Fruit fly (Drosophila melanogaster) whole organism, embryonic: ENCODE measurements around the gene CG14234.

Experiments
- Asciz ChIP-seq: fragments of 200-800 bp; sonication (Bioruptor generic); optimal IDR thresholded peaks from 2 replicates; lab custom pipeline; 2017; ENCODE audit warnings: missing biosample characterization, mild to moderate bottlenecking, missing genetic modification characterization, missing genetic modification reagents
- B-H2 ChIP-seq: fragments of 200-800 bp; sonication (Bioruptor generic); optimal IDR thresholded peaks from 2 replicates; lab custom pipeline; 2018; ENCODE audit warnings: missing biosample characterization, mild to moderate bottlenecking, missing genetic modification characterization
- Bdp1 ChIP-seq: fragments of 200-800 bp; sonication (Bioruptor generic); optimal IDR thresholded peaks from 3 replicates; lab custom pipeline; 2016; ENCODE audit warnings: missing biosample characterization, missing genetic modification characterization
- CG1024 ChIP-seq: fragments of 200-800 bp; sonication (Bioruptor generic); IDR thresholded peaks from 2 replicates; pipeline ENCODE4 v1.3.6; 2022; ENCODE audit warnings: missing biosample characterization, missing genetic modification characterization
- CG10366 ChIP-seq: fragments of 200-800 bp; sonication (Bioruptor generic); IDR thresholded peaks from 2 replicates; pipeline ENCODE4 v1.3.6; 2022; ENCODE audit warnings: missing biosample characterization, missing genetic modification characterization
- CG10543 ChIP-seq: fragments of 200-800 bp; sonication (Bioruptor generic); optimal IDR thresholded peaks from 3 replicates; lab custom pipeline; 2017; ENCODE audit warnings: missing biosample characterization, mild to moderate bottlenecking, missing genetic modification characterization, moderate library complexity
- CG11456 ChIP-seq: fragments of 200-800 bp; sonication (Bioruptor generic); IDR thresholded peaks from 3 replicates; pipeline ENCODE4 v1.3.6; 2022; ENCODE audit warnings: missing biosample characterization, missing genetic modification characterization
- CG12155 ChIP-seq: fragments of 200-800 bp; sonication (Bioruptor generic); optimal IDR thresholded peaks from 3 replicates; lab custom pipeline; 2016; ENCODE audit warnings: missing biosample characterization, missing genetic modification characterization
- CG12236 ChIP-seq: fragments of 200-800 bp; sonication (Bioruptor generic); optimal IDR thresholded peaks from 2 replicates; lab custom pipeline; 2016; ENCODE audit warnings: missing biosample characterization, missing genetic modification characterization
- CG13296 ChIP-seq: fragments of 200-800 bp; sonication (Bioruptor generic); optimal IDR thresholded peaks from 3 replicates; lab custom pipeline; 2018; ENCODE audit warnings: missing biosample characterization, mild to moderate bottlenecking, missing genetic modification characterization
- CG13424 ChIP-seq: fragments of 200-800 bp; sonication (Bioruptor generic); optimal IDR thresholded peaks from 2 replicates; lab custom pipeline; 2019; ENCODE audit warnings: missing biosample characterization, mild to moderate bottlenecking, missing genetic modification characterization, moderate library complexity
- CG13894 ChIP-seq: fragments of 200-800 bp; sonication (Bioruptor generic); optimal IDR thresholded peaks from 3 replicates; lab custom pipeline; 2018; ENCODE audit warnings: missing biosample characterization, mild to moderate bottlenecking, missing genetic modification characterization, moderate library complexity
- CG15479 ChIP-seq: fragments of 200-800 bp; sonication (Bioruptor generic); optimal IDR thresholded peaks from 3 replicates; lab custom pipeline; 2019; ENCODE audit warnings: missing biosample characterization, mild to moderate bottlenecking, missing genetic modification characterization, moderate library complexity
- CG16863 ChIP-seq: fragments of 200-800 bp; sonication (Bioruptor generic); optimal IDR thresholded peaks from 3 replicates; lab custom pipeline; 2016; ENCODE audit warnings: missing biosample characterization, missing genetic modification characterization
- CG17385 ChIP-seq: fragments of 200-800 bp; sonication (Bioruptor generic); optimal IDR thresholded peaks from 3 replicates; lab custom pipeline; 2018; ENCODE audit warnings: missing biosample characterization, mild to moderate bottlenecking, missing genetic modification characterization
- CG1792 ChIP-seq: fragments of 200-800 bp; sonication (Bioruptor generic); optimal IDR thresholded peaks from 2 replicates; lab custom pipeline; 2016; ENCODE audit warnings: missing biosample characterization, missing genetic modification characterization
- CG2116 ChIP-seq: fragments of 200-800 bp; sonication (Bioruptor generic); optimal IDR thresholded peaks from 3 replicates; lab custom pipeline; 2018; ENCODE audit warnings: missing biosample characterization, mild to moderate bottlenecking, missing genetic modification characterization
- CG2199 ChIP-seq: fragments of 200-800 bp; sonication (Bioruptor generic); IDR thresholded peaks from 3 replicates; pipeline ENCODE4 v1.3.6; 2022; ENCODE audit warnings: missing biosample characterization, missing genetic modification characterization
- CG2875 ChIP-seq: fragments of 200-800 bp; sonication (Bioruptor generic); optimal IDR thresholded peaks from 2 replicates; lab custom pipeline; 2017; ENCODE audit warnings: missing biosample characterization, mild to moderate bottlenecking, missing genetic modification characterization, missing genetic modification reagents
- CG7372 ChIP-seq: fragments of 200-800 bp; sonication (Bioruptor generic); IDR thresholded peaks from 2 replicates; pipeline ENCODE4 v1.3.6; 2022; ENCODE audit warnings: missing biosample characterization, missing genetic modification characterization
- CG8281 ChIP-seq: fragments of 200-800 bp; sonication (Bioruptor generic); optimal IDR thresholded peaks from 2 replicates; lab custom pipeline; 2018; ENCODE audit warnings: missing biosample characterization, mild to moderate bottlenecking, missing genetic modification characterization, moderate library complexity
- CG9727 ChIP-seq: fragments of 200-800 bp; sonication (Bioruptor generic); optimal IDR thresholded peaks from 3 replicates; lab custom pipeline; 2017; ENCODE audit warnings: missing biosample characterization, mild to moderate bottlenecking, missing genetic modification characterization
- CG9817 ChIP-seq: fragments of 200-800 bp; sonication (Bioruptor generic); optimal IDR thresholded peaks from 2 replicates; lab custom pipeline; 2018; ENCODE audit warnings: missing biosample characterization, mild to moderate bottlenecking, missing genetic modification characterization, moderate library complexity
- Dek ChIP-seq: fragments of 200-800 bp; sonication (Bioruptor generic); optimal IDR thresholded peaks from 3 replicates; lab custom pipeline; 2019; ENCODE audit warnings: missing biosample characterization, mild to moderate bottlenecking, missing genetic modification characterization, moderate library complexity
- E2f1 ChIP-seq: fragments of 200-800 bp; sonication (Bioruptor generic); IDR thresholded peaks from 2 replicates; pipeline ENCODE4 v1.3.6; 2022; ENCODE audit warnings: missing biosample characterization, missing genetic modification characterization
- GATAe ChIP-seq: fragments of 200-800 bp; sonication (Bioruptor generic); conservative IDR thresholded peaks from 2 replicates; pipeline ENCODE4 v1.3.6; 2022; ENCODE audit warnings: missing biosample characterization, missing genetic modification characterization
- HLH3B ChIP-seq: fragments of 200-800 bp; sonication (Bioruptor generic); IDR thresholded peaks from 2 replicates; pipeline ENCODE4 v1.3.6; 2022; ENCODE audit warnings: missing biosample characterization, missing genetic modification characterization
- Hr51 ChIP-seq, 2 experiments: fragments of 200-800 bp; sonication (Bioruptor generic); optimal IDR thresholded peaks; 2 replicates in 1 of 2; 3 replicates in 1 of 2; lab custom pipeline; 2016 to 2018; ENCODE audit warnings: missing biosample characterization in 2 of 2, missing genetic modification characterization in 2 of 2, mild to moderate bottlenecking in 1 of 2, moderate library complexity in 1 of 2
- Lpt ChIP-seq: fragments of >200 bp; optimal IDR thresholded peaks from 2 replicates; lab custom pipeline; 2018; ENCODE audit warnings: missing biosample characterization, missing genetic modification characterization
- Neu2 ChIP-seq: fragments of 200-800 bp; sonication (Bioruptor generic); optimal IDR thresholded peaks from 3 replicates; lab custom pipeline; 2016; ENCODE audit warnings: missing biosample characterization, missing genetic modification characterization, borderline replicate concordance
- Oli ChIP-seq: fragments of 200-800 bp; sonication (Bioruptor generic); optimal IDR thresholded peaks from 2 replicates; lab custom pipeline; 2018; ENCODE audit warnings: missing biosample characterization, mild to moderate bottlenecking, missing genetic modification characterization, moderate library complexity
- PHDP ChIP-seq: fragments of 200-800 bp; sonication (Bioruptor generic); optimal IDR thresholded peaks from 3 replicates; lab custom pipeline; 2018; ENCODE audit warnings: missing biosample characterization, mild to moderate bottlenecking, missing genetic modification characterization, moderate library complexity
- Rfx ChIP-seq: fragments of 200-800 bp; sonication (Bioruptor generic); IDR thresholded peaks from 2 replicates; pipeline ENCODE4 v1.3.6; 2022; ENCODE audit warnings: missing biosample characterization, missing genetic modification characterization
- bigmax ChIP-seq: fragments of 200-800 bp; sonication (Bioruptor generic); optimal IDR thresholded peaks from 2 replicates; lab custom pipeline; 2018; ENCODE audit warnings: missing biosample characterization, mild to moderate bottlenecking, missing genetic modification characterization
- cg ChIP-seq: fragments of 200-800 bp; sonication (Bioruptor generic); optimal IDR thresholded peaks from 3 replicates; lab custom pipeline; 2019; ENCODE audit warnings: missing biosample characterization, mild to moderate bottlenecking, missing genetic modification characterization, moderate library complexity
- ci ChIP-seq: fragments of 200-800 bp; sonication (Bioruptor generic); IDR thresholded peaks from 3 replicates; pipeline ENCODE4 v1.3.6; 2022; ENCODE audit warnings: missing biosample characterization, missing genetic modification characterization
- eyg ChIP-seq: fragments of 200-800 bp; sonication (Bioruptor generic); optimal IDR thresholded peaks from 3 replicates; lab custom pipeline; 2016; ENCODE audit warnings: missing biosample characterization, missing genetic modification characterization
- gro ChIP-seq: fragments of 200-800 bp; sonication (Bioruptor generic); optimal IDR thresholded peaks from 2 replicates; lab custom pipeline; 2016; ENCODE audit warnings: missing biosample characterization, missing genetic modification characterization
- pho ChIP-seq: fragments of 200-800 bp; sonication (Bioruptor generic); optimal IDR thresholded peaks from 2 replicates; lab custom pipeline; 2016; ENCODE audit warnings: missing biosample characterization, missing genetic modification characterization
- phol ChIP-seq: fragments of 200-800 bp; sonication (Bioruptor generic); optimal IDR thresholded peaks from 3 replicates; lab custom pipeline; 2018; ENCODE audit warnings: missing biosample characterization, mild to moderate bottlenecking, missing genetic modification characterization, moderate library complexity
- pita ChIP-seq: fragments of 200-800 bp; sonication (Bioruptor generic); optimal IDR thresholded peaks from 2 replicates; lab custom pipeline; 2017; ENCODE audit warnings: missing biosample characterization, mild to moderate bottlenecking, missing genetic modification characterization
- scrt ChIP-seq: fragments of 200-800 bp; sonication (Bioruptor generic); optimal IDR thresholded peaks from 2 replicates; lab custom pipeline; 2018; ENCODE audit warnings: missing biosample characterization, mild to moderate bottlenecking, missing genetic modification characterization, moderate library complexity
- sd ChIP-seq: fragments of 200-800 bp; sonication (Bioruptor generic); optimal IDR thresholded peaks from 3 replicates; lab custom pipeline; 2018; ENCODE audit warnings: missing biosample characterization, mild to moderate bottlenecking, missing genetic modification characterization, moderate library complexity
- sna ChIP-seq: fragments of 200-800 bp; sonication (Bioruptor generic); IDR thresholded peaks from 2 replicates; pipeline ENCODE4 v1.3.6; 2022; ENCODE audit warnings: missing biosample characterization, missing genetic modification characterization; ENCODE audit not compliant: partially characterized antibody
- tll ChIP-seq, 2 experiments: fragments of 200-800 bp in 1 of 2; fragments of >200 bp in 1 of 2; sonication (Bioruptor generic) in 1 of 2; optimal IDR thresholded peaks; 2 replicates each; lab custom pipeline; 2017 to 2019; ENCODE audit warnings: missing biosample characterization in 2 of 2, missing genetic modification characterization in 2 of 2, mild to moderate bottlenecking in 1 of 2, moderate library complexity in 1 of 2
- vnd ChIP-seq: fragments of 200-800 bp; sonication (Bioruptor generic); IDR thresholded peaks from 3 replicates; pipeline ENCODE4 v1.3.6; 2022; ENCODE audit warnings: missing biosample characterization, missing genetic modification characterization; ENCODE audit not compliant: partially characterized antibody
- wek ChIP-seq: fragments of 200-800 bp; sonication (Bioruptor generic); optimal IDR thresholded peaks from 3 replicates; lab custom pipeline; 2018; ENCODE audit warnings: missing biosample characterization, mild to moderate bottlenecking, missing genetic modification characterization, moderate library complexity
- wor ChIP-seq: fragments of 200-800 bp; sonication (Bioruptor generic); IDR thresholded peaks from 2 replicates; pipeline ENCODE4 v1.3.6; 2022; ENCODE audit warnings: missing biosample characterization, missing genetic modification characterization
- z ChIP-seq: fragments of 200-800 bp; sonication (Bioruptor generic); IDR thresholded peaks from 3 replicates; pipeline ENCODE4 v1.3.6; 2022; ENCODE audit warnings: missing biosample characterization, missing genetic modification characterization

CG14234 gene

dm6 chrX:19696845-19697244, 38.5 kb upstream of the CG14234 start, which contains the start of gene Cdc42 (continued):
- no peak for TF ChIP-seq vnd (GFP tag; lab: Robert Waterston, UW)
- TF ChIP-seq CG7372 (GFP tag; lab: Robert Waterston, UW): no peak
- TF ChIP-seq CG9727 (GFP tag; lab: Kevin White, UChicago): no peak
- TF ChIP-seq HLH3B (GFP tag; lab: Robert Waterston, UW): no peak
- TF ChIP-seq wor (GFP tag; lab: Robert Waterston, UW): no peak
- no peak for TF ChIP-seq B-H2 (GFP tag; lab: Kevin White, UChicago)
- TF ChIP-seq z (GFP tag; lab: Robert Waterston, UW): no peak
- no peak for TF ChIP-seq Neu2
- no peak for TF ChIP-seq PHDP (tag; lab: Kevin White, UChicago)
- no peak for TF ChIP-seq CG13296
- no peak for TF ChIP-seq bigmax (GFP tag; lab: Kevin White, UChicago)
- TF ChIP-seq CG10366 (GFP tag; lab: Robert Waterston, UW): no peak
- no peak for TF ChIP-seq Lpt (GFP tag; lab: Kevin White, UChicago)
- TF ChIP-seq CG12236: no peak
- TF ChIP-seq CG17385 (GFP tag; lab: Kevin White, UChicago): no peak
- no peak for TF ChIP-seq eyg (GFP tag; lab: Kevin White, UChicago)
- TF ChIP-seq Asciz (GFP tag; lab: Kevin White, UChicago): no peak
- no peak for TF ChIP-seq Hr51 (GFP tag; optimal IDR thresholded peaks at IDR 0.05; lab: Kevin White, UChicago)
- TF ChIP-seq CG2875 (GFP tag; lab: Kevin White, UChicago): no peak
- no peak for TF ChIP-seq CG8281
- TF ChIP-seq CG1792 (GFP tag; lab: Kevin White, UChicago): no peak
- no peak for TF ChIP-seq scrt (GFP tag; lab: Kevin White, UChicago)
- no peak for TF ChIP-seq GATAe (GFP tag; lab: Robert Waterston, UW)
- no peak for TF ChIP-seq CG2116 (GFP tag; lab: Kevin White, UChicago)
- no peak for TF ChIP-seq tll (GFP tag; optimal IDR thresholded peaks at IDR 0.05; lab: Kevin White, UChicago)
- TF ChIP-seq CG9817 (tag; lab: Kevin White, UChicago): no peak
- no peak for TF ChIP-seq gro
- TF ChIP-seq CG13424 (tag; lab: Kevin White, UChicago): no peak
- TF ChIP-seq phol: no peak
- TF ChIP-seq sna (GFP tag; lab: Robert Waterston, UW): no peak
- TF ChIP-seq CG11456 (GFP tag; lab: Robert Waterston, UW): peak; percentile 20; the same call in 1 of the 3 replicates
- TF ChIP-seq E2f1 (GFP tag; lab: Robert Waterston, UW): no peak
- peak; percentile 30; the same call in 1 of the 2 replicates for TF ChIP-seq CG1024 (GFP tag; lab: Robert Waterston, UW)

dm6 chrX:19697255-19697877, 38.0 kb upstream of the CG14234 start:
- TF ChIP-seq Oli (no peak), CG2199 (GFP tag; lab: Robert Waterston, UW) (0 out of 3 replicates have a peak, but pooled peaks have one; percentile 15), CG11456 (GFP tag; lab: Robert Waterston, UW) (0 out of 3 replicates have a peak, but pooled peaks have one; percentile 22), CG16863 (GFP tag; lab: Kevin White, UChicago) (peak; percentile 1), pho (GFP tag; lab: Kevin White, UChicago) (no peak), Dek (tag; lab: Kevin White, UChicago) (no peak), cg (GFP tag; lab: Kevin White, UChicago) (peak; percentile 98), CG15479 (GFP tag; lab: Kevin White, UChicago) (peak; percentile 62), wek (GFP tag; lab: Kevin White, UChicago) (peak; percentile 40), CG10543 (GFP tag; lab: Kevin White, UChicago) (peak; percentile 42), CG13894 (tag; lab: Kevin White, UChicago) (no peak), ci (GFP tag; lab: Robert Waterston, UW) (peak; percentile 56; the same call in 1 of the 3 replicates), sd (tag; lab: Kevin White, UChicago) (no peak), CG12155 (GFP tag; lab: Kevin White, UChicago) (peak; percentile 52), Bdp1 (GFP tag; lab: Kevin White, UChicago) (peak; percentile 11), Rfx (GFP tag; lab: Robert Waterston, UW) (peak; percentile 20; the same call in 1 of the 2 replicates), CG2875 (GFP tag; lab: Kevin White, UChicago) (peak; percentile 18), pita (GFP tag; lab: Kevin White, UChicago) (no peak)
